Fruit fly (Drosophila melanogaster): ENCODE results near the gene MICAL-like.

Gene MICAL-like

DNA sequence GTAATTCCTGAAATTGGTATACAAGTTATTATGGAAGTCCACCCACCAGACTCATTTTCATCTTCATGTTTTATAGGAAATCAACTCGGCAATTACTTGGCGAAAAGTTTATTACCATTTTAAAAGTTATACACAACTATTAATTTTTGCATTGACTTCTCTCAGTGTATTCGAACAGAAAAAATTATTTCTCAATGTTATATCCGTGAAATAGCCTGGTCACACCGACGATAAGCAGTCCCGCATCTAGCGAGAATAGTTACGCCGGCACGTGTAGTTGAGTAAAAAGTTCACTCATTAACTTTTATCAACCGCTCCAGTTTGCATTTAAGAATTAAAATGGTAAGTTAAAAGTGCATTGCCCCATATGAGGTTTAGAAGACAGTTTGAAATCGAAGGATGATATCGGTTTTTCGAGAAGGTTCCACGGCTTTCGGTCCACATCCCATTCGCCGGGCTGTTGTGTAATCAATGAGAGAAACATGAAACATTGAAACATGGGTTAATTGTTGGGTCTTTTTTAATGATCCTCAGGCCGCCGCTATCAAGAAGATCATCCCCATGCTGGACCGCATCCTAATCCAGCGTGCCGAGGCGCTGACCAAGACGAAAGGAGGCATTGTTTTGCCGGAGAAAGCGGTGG, 812 bp upstream of the MICAL-like start, which contains the start of gene CG11267 (continued):
- TF ChIP-seq pdm3 (GFP tag; optimal IDR thresholded peaks at IDR 0.05) (peak; percentile 84), Ets21C (GFP tag; optimal IDR thresholded peaks at IDR 0.05) (peak; percentile 75), CG6163 (GFP tag; IDR thresholded peaks at IDR 0.05) (peak; percentile 93), salr (GFP tag; optimal IDR thresholded peaks at IDR 0.05) (peak; percentile 72), CG11294 (GFP tag; IDR thresholded peaks at IDR 0.05) (peak; percentile 86), lz (GFP tag; optimal IDR thresholded peaks at IDR 0.05) (peak; percentile 82), CG9139 (GFP tag; optimal IDR thresholded peaks at IDR 0.05) (peak; percentile 70), CG8119 (GFP tag; IDR thresholded peaks at IDR 0.05) (peak; percentile 86), CG6854 (GFP tag; optimal IDR thresholded peaks at IDR 0.05) (peak; percentile 38), CG6808 (GFP tag; optimal IDR thresholded peaks at IDR 0.05) (peak; percentile 75), Eip93F (GFP tag; optimal IDR thresholded peaks at IDR 0.05) (peak; percentile 77), acj6 (GFP tag; optimal IDR thresholded peaks at IDR 0.05) (peak; percentile 80), Sox102F (GFP tag; optimal IDR thresholded peaks at IDR 0.05) (peak; percentile 83), net (GFP tag; optimal IDR thresholded peaks at IDR 0.05) (peak; percentile 82), dac (GFP tag; optimal IDR thresholded peaks at IDR 0.05) (peak; percentile 66), Gug (GFP tag; IDR thresholded peaks at IDR 0.05) (peak; percentile 71), CG11902 (GFP tag; optimal IDR thresholded peaks at IDR 0.05) (peak; percentile 75), CG10669 (GFP tag; optimal IDR thresholded peaks at IDR 0.05) (peak; percentile 86), Lpt (GFP tag; optimal IDR thresholded peaks at IDR 0.05) (peak; percentile 81), CG6792 (GFP tag; optimal IDR thresholded peaks at IDR 0.05) (peak; percentile 72)

- no peak for TF ChIP-seq CG6276 (GFP tag; optimal IDR thresholded peaks at IDR 0.05)
- no peak for TF ChIP-seq cyc (GFP tag; optimal IDR thresholded peaks at IDR 0.05)
- no peak for TF ChIP-seq fd59A (GFP tag; optimal IDR thresholded peaks at IDR 0.05)
- no peak for TF ChIP-seq CG8632 (GFP tag; optimal IDR thresholded peaks at IDR 0.05)
- TF ChIP-seq Gug (GFP tag; IDR thresholded peaks at IDR 0.05): no peak
- TF ChIP-seq salr (GFP tag; optimal IDR thresholded peaks at IDR 0.05): no peak
- peak; percentile 67 for TF ChIP-seq svp (GFP tag)
Measured at dm6 chr3L:13014693-13015092, 439 bp downstream of the MICAL-like start.

- TF ChIP-seq CG3919 (GFP tag; optimal IDR thresholded peaks at IDR 0.05) (no peak), pdm3 (GFP tag; optimal IDR thresholded peaks at IDR 0.05) (no peak), CG15336 (GFP tag; IDR thresholded peaks at IDR 0.05) (no peak), ss (GFP tag; optimal IDR thresholded peaks at IDR 0.05) (no peak), Lpt (GFP tag; optimal IDR thresholded peaks at IDR 0.05) (no peak), esn (GFP tag; optimal IDR thresholded peaks at IDR 0.05) (peak; percentile 13), Eip78C (GFP tag) (peak; percentile 61), Hr4 (GFP tag; optimal IDR thresholded peaks at IDR 0.05) (no peak), CG34406 (GFP tag; optimal IDR thresholded peaks at IDR 0.05) (no peak), cyc (GFP tag; optimal IDR thresholded peaks at IDR 0.05) (peak; percentile 5), CG1621 (tag; optimal IDR thresholded peaks at IDR 0.05) (no peak), CG6276 (GFP tag; optimal IDR thresholded peaks at IDR 0.05) (no peak), CG6792 (GFP tag; optimal IDR thresholded peaks at IDR 0.05) (no peak), CG8319 (GFP tag; optimal IDR thresholded peaks at IDR 0.05) (no peak), Ets96B (tag; optimal IDR thresholded peaks at IDR 0.05) (no peak), fd59A (GFP tag; optimal IDR thresholded peaks at IDR 0.05) (no peak)
Measured at dm6 chr3L:13011511-13011910, 3.6 kb downstream of the MICAL-like start, which contains the start of gene Cul6. Gene Cul6 (minus strand): TSS chr3L:13011685.

DNA sequence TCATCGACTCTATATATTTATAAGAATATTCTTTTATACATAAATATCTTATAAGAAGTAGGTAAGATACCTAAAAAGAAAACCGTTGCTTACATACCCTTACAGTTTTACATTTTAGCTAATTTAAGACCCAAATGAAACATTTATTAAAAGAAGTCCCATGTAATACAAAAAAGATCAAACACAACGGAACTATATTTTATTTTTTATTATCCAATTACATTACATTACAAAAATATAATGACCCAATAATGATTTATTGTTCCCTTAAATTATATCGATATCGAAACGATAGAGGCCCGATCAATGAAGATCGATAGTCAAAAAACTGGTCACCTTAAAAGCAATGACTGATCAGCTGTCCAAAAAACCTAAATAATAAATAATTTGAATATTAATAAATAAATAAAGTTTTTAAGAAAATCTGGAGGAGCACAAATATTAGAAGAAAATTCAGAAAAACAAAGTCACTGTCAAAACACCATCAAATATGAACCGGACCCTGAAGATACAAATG, 7.1 kb downstream of the MICAL-like start:
- TF ChIP-seq CG15336 (GFP tag; IDR thresholded peaks at IDR 0.05) (no peak), ss (GFP tag; optimal IDR thresholded peaks at IDR 0.05) (no peak), Eip78C (GFP tag) (peak; percentile 8), CG7368 (GFP tag; optimal IDR thresholded peaks at IDR 0.05) (no peak), CG1621 (tag; optimal IDR thresholded peaks at IDR 0.05) (no peak), salr (GFP tag; optimal IDR thresholded peaks at IDR 0.05) (no peak), CG8632 (GFP tag; optimal IDR thresholded peaks at IDR 0.05) (no peak), pdm3 (GFP tag; optimal IDR thresholded peaks at IDR 0.05) (no peak), Eip75B (GFP tag; optimal IDR thresholded peaks at IDR 0.05) (no peak), Smox (GFP tag; optimal IDR thresholded peaks at IDR 0.05) (no peak), CG32006 (GFP tag; optimal IDR thresholded peaks at IDR 0.05) (no peak), OdsH (GFP tag; optimal IDR thresholded peaks at IDR 0.05) (peak; percentile 7), Sox15 (GFP tag; optimal IDR thresholded peaks at IDR 0.05) (no peak), CG34406 (GFP tag; optimal IDR thresholded peaks at IDR 0.05) (no peak)
